Fruit fly (Drosophila melanogaster) whole organism, embryonic: ENCODE data around the gene nrv3.
A peak's percentile ranks its signal among the peaks of the same experiment; 100 is the strongest.

ENCODE experiments used
- BEAF-32 ChIP-seq: fragments of 200-800 bp; sonication (Bioruptor generic); optimal IDR thresholded peaks from 3 replicates; lab custom pipeline; 2017; ENCODE audit warnings: missing biosample characterization, missing genetic modification characterization, mild to moderate bottlenecking, moderate library complexity, missing genetic modification reagents
- C15 ChIP-seq: fragments of 200-800 bp; sonication (Bioruptor generic); IDR thresholded peaks from 3 replicates; pipeline ENCODE4 v1.3.6; 2022; ENCODE audit warnings: missing biosample characterization, missing genetic modification characterization
- CG10462 ChIP-seq: fragments of 200-800 bp; sonication (Bioruptor generic); optimal IDR thresholded peaks from 2 replicates; lab custom pipeline; 2016; ENCODE audit warnings: missing biosample characterization, missing genetic modification characterization
- CG11695 ChIP-seq: fragments of 200-800 bp; sonication (Bioruptor generic); IDR thresholded peaks from 3 replicates; pipeline ENCODE4 v1.3.6; 2022; ENCODE audit warnings: missing biosample characterization, missing genetic modification characterization
- CG13123 ChIP-seq: fragments of 200-800 bp; sonication (Bioruptor generic); optimal IDR thresholded peaks from 2 replicates; lab custom pipeline; 2016; ENCODE audit warnings: missing biosample characterization, missing genetic modification characterization
- CG14710 ChIP-seq: fragments of 200-800 bp; sonication (Bioruptor generic); optimal IDR thresholded peaks from 3 replicates; lab custom pipeline; 2019; ENCODE audit warnings: missing biosample characterization, mild to moderate bottlenecking, missing genetic modification characterization, moderate library complexity
- CG17186 ChIP-seq: fragments of 200-800 bp; sonication (Bioruptor generic); optimal IDR thresholded peaks from 3 replicates; lab custom pipeline; 2017; ENCODE audit warnings: missing biosample characterization, missing genetic modification reagents, missing genetic modification characterization
- CG2199 ChIP-seq: fragments of 200-800 bp; sonication (Bioruptor generic); IDR thresholded peaks from 3 replicates; pipeline ENCODE4 v1.3.6; 2022; ENCODE audit warnings: missing biosample characterization, missing genetic modification characterization
- CG34376 ChIP-seq: fragments of 200-800 bp; sonication (Bioruptor generic); optimal IDR thresholded peaks from 2 replicates; lab custom pipeline; 2018; ENCODE audit warnings: missing biosample characterization, mild to moderate bottlenecking, missing genetic modification characterization
- CG42726 ChIP-seq: fragments of 200-800 bp; sonication (Bioruptor generic); IDR thresholded peaks from 2 replicates; pipeline ENCODE4 v1.3.6; 2022; ENCODE audit warnings: missing biosample characterization, missing genetic modification characterization; ENCODE audit not compliant: partially characterized antibody
- CG4617 ChIP-seq: fragments of 200-800 bp; sonication (Bioruptor generic); optimal IDR thresholded peaks from 3 replicates; lab custom pipeline; 2016; ENCODE audit warnings: missing biosample characterization, missing genetic modification characterization, borderline replicate concordance
- CG6654 ChIP-seq: fragments of 200-800 bp; sonication (Bioruptor generic); optimal IDR thresholded peaks from 2 replicates; lab custom pipeline; 2017; ENCODE audit warnings: missing biosample characterization, mild to moderate bottlenecking, missing genetic modification characterization
- Camta ChIP-seq: fragments of 200-800 bp; sonication (Bioruptor generic); optimal IDR thresholded peaks from 2 replicates; lab custom pipeline; 2016; ENCODE audit warnings: missing biosample characterization, missing genetic modification characterization
- Dad ChIP-seq: fragments of 200-800 bp; sonication (Bioruptor generic); optimal IDR thresholded peaks from 3 replicates; lab custom pipeline; 2016; ENCODE audit warnings: missing biosample characterization, missing genetic modification characterization
- E2f1 ChIP-seq: fragments of 200-800 bp; sonication (Bioruptor generic); IDR thresholded peaks from 2 replicates; pipeline ENCODE4 v1.3.6; 2022; ENCODE audit warnings: missing biosample characterization, missing genetic modification characterization
- HmgD ChIP-seq: fragments of 200-800 bp; sonication (Bioruptor generic); optimal IDR thresholded peaks from 3 replicates; lab custom pipeline; 2016; ENCODE audit warnings: missing biosample characterization, missing genetic modification characterization
- HmgZ ChIP-seq: fragments of 200-800 bp; sonication (Bioruptor generic); optimal IDR thresholded peaks from 2 replicates; lab custom pipeline; 2018; ENCODE audit warnings: missing biosample characterization, mild to moderate bottlenecking, missing genetic modification characterization
- Hr78 ChIP-seq, 2 experiments: fragments of 200-800 bp in 1 of 2; fragments of >200 bp in 1 of 2; sonication (Bioruptor generic) in 1 of 2; optimal IDR thresholded peaks; 2 replicates each; lab custom pipeline; 2017 to 2019; ENCODE audit warnings: missing biosample characterization in 2 of 2, missing genetic modification characterization in 2 of 2, mild to moderate bottlenecking in 1 of 2, moderate library complexity in 1 of 2
- Jarid2 ChIP-seq: fragments of 200-800 bp; sonication (Bioruptor generic); optimal IDR thresholded peaks from 3 replicates; lab custom pipeline; 2017; ENCODE audit warnings: mild to moderate bottlenecking, missing biosample characterization, missing genetic modification reagents, missing genetic modification characterization
- Sox100B ChIP-seq: fragments of 200-800 bp; sonication (Bioruptor generic); optimal IDR thresholded peaks from 3 replicates; lab custom pipeline; 2018; ENCODE audit warnings: missing biosample characterization, mild to moderate bottlenecking, missing genetic modification characterization
- Vsx1 ChIP-seq: fragments of 200-800 bp; sonication (Bioruptor generic); optimal IDR thresholded peaks from 2 replicates; lab custom pipeline; 2017; ENCODE audit warnings: missing biosample characterization, mild to moderate bottlenecking, missing genetic modification characterization, missing genetic modification reagents
- Xbp1 ChIP-seq: fragments of 200-800 bp; sonication (Bioruptor generic); optimal IDR thresholded peaks from 3 replicates; lab custom pipeline; 2016; ENCODE audit warnings: missing biosample characterization, mild to moderate bottlenecking, missing genetic modification characterization
- aop ChIP-seq: fragments of 200-800 bp; sonication (Bioruptor generic); IDR thresholded peaks from 2 replicates; pipeline ENCODE4 v1.3.6; 2022; ENCODE audit warnings: missing biosample characterization, missing genetic modification characterization
- br ChIP-seq: fragments of >200 bp; optimal IDR thresholded peaks from 2 replicates; lab custom pipeline; 2017
- chinmo ChIP-seq: fragments of 200-800 bp; sonication (Bioruptor generic); IDR thresholded peaks from 4 replicates; pipeline ENCODE4 v1.3.6; 2022; ENCODE audit warnings: missing biosample characterization, missing genetic modification characterization; ENCODE audit not compliant: partially characterized antibody
- danr ChIP-seq: fragments of 200-800 bp; sonication (Bioruptor generic); IDR thresholded peaks from 2 replicates; pipeline ENCODE4 v1.3.6; 2022; ENCODE audit warnings: missing biosample characterization, missing genetic modification characterization
- dimm ChIP-seq: fragments of 200-800 bp; sonication (Bioruptor generic); IDR thresholded peaks from 2 replicates; pipeline ENCODE4 v1.3.6; 2022; ENCODE audit warnings: missing biosample characterization, missing genetic modification characterization
- exex ChIP-seq: fragments of 200-800 bp; sonication (Bioruptor generic); optimal IDR thresholded peaks from 4 replicates; lab custom pipeline; 2018; ENCODE audit warnings: missing biosample characterization, mild to moderate bottlenecking, missing genetic modification characterization, moderate library complexity
- gem ChIP-seq: fragments of 200-800 bp; sonication (Bioruptor generic); optimal IDR thresholded peaks from 2 replicates; lab custom pipeline; 2019; ENCODE audit warnings: missing biosample characterization, mild to moderate bottlenecking, missing genetic modification characterization, moderate library complexity
- grn ChIP-seq: fragments of 200-800 bp; sonication (Bioruptor generic); optimal IDR thresholded peaks from 3 replicates; lab custom pipeline; 2017; ENCODE audit warnings: missing biosample characterization, missing genetic modification characterization
- hkb ChIP-seq, 2 experiments: fragments of 200-800 bp in 1 of 2; fragments of >200 bp in 1 of 2; sonication (Bioruptor generic) in 1 of 2; IDR thresholded peaks in 1 of 2; optimal IDR thresholded peaks in 1 of 2; 2 replicates each; pipeline versions ENCODE4 v1.3.6 to Lab custom; 2017 to 2022; ENCODE audit warnings: missing biosample characterization in 1 of 2, missing genetic modification characterization in 1 of 2
- jigr1 ChIP-seq: fragments of 200-800 bp; sonication (Bioruptor generic); IDR thresholded peaks from 3 replicates; pipeline ENCODE4 v1.3.6; 2022; ENCODE audit warnings: missing biosample characterization, missing genetic modification characterization
- kni ChIP-seq: fragments of 200-800 bp; sonication (Bioruptor generic); optimal IDR thresholded peaks from 3 replicates; lab custom pipeline; 2017; ENCODE audit warnings: mild to moderate bottlenecking, missing biosample characterization, missing genetic modification reagents, missing genetic modification characterization
- knrl ChIP-seq: fragments of 200-800 bp; sonication (Bioruptor generic); IDR thresholded peaks from 3 replicates; pipeline ENCODE4 v1.3.6; 2022; ENCODE audit warnings: missing biosample characterization, missing genetic modification characterization; ENCODE audit not compliant: partially characterized antibody
- prd ChIP-seq, 3 experiments: fragments of >200 bp in 2 of 3; fragments of 200-800 bp in 1 of 3; sonication (Bioruptor generic) in 1 of 3; optimal IDR thresholded peaks in 2 of 3; IDR thresholded peaks in 1 of 3; 2 replicates in 2 of 3; 3 replicates in 1 of 3; pipeline versions ENCODE4 v1.3.6 to Lab custom; 2017 to 2022; ENCODE audit warnings: missing biosample characterization in 1 of 3, missing genetic modification characterization in 1 of 3
- pros ChIP-seq: fragments of 200-800 bp; sonication (Bioruptor generic); optimal IDR thresholded peaks from 3 replicates; lab custom pipeline; 2019; ENCODE audit warnings: missing biosample characterization, mild to moderate bottlenecking, missing genetic modification characterization, moderate library complexity
- sc ChIP-seq, 3 experiments: fragments of >200 bp in 2 of 3; fragments of 200-800 bp in 1 of 3; sonication (Bioruptor generic) in 1 of 3; optimal IDR thresholded peaks; 2 replicates in 2 of 3; 3 replicates in 1 of 3; lab custom pipeline; 2017; ENCODE audit warnings: mild to moderate bottlenecking in 1 of 3, missing biosample characterization in 1 of 3, missing genetic modification characterization in 1 of 3, missing genetic modification reagents in 1 of 3
- sens ChIP-seq: fragments of 200-800 bp; sonication (Bioruptor generic); peaks from one replicate; lab custom pipeline; 2016; ENCODE audit warnings: missing biosample characterization, missing genetic modification characterization
- shn ChIP-seq: fragments of 200-800 bp; sonication (Bioruptor generic); optimal IDR thresholded peaks from 3 replicates; lab custom pipeline; 2016; ENCODE audit warnings: missing biosample characterization, missing genetic modification characterization
- sqz ChIP-seq: fragments of 200-800 bp; sonication (Bioruptor generic); optimal IDR thresholded peaks from 3 replicates; lab custom pipeline; 2018; ENCODE audit warnings: missing biosample characterization, mild to moderate bottlenecking, missing genetic modification characterization
- sug ChIP-seq: fragments of 200-800 bp; optimal IDR thresholded peaks from 2 replicates; lab custom pipeline; 2019; ENCODE audit warnings: missing biosample characterization, mild to moderate bottlenecking, missing genetic modification characterization, moderate library complexity

nrv3 gene

dm6 chr2L:21344203-21344753, 35.5 kb upstream of the nrv3 start, which contains the start of gene Tsp39D (continued):
- TF ChIP-seq CG42726 (GFP tag; lab: Robert Waterston, UW) (peak; percentile 95), knrl (GFP tag; lab: Robert Waterston, UW) (peak; percentile 96), Xbp1 (GFP tag; lab: Kevin White, UChicago) (peak; percentile 8), Dad (GFP tag; lab: Kevin White, UChicago) (peak; percentile 23), BEAF-32 (GFP tag; lab: Kevin White, UChicago) (peak; percentile 93), Camta (GFP tag; lab: Kevin White, UChicago) (no peak)
- TF ChIP-seq, all 482 proteins: peak for 106

- TF ChIP-seq CG6654 (no peak), aop (GFP tag; lab: Robert Waterston, UW) (no peak), CG14710 (tag; lab: Kevin White, UChicago) (no peak), C15 (GFP tag; lab: Robert Waterston, UW) (no peak), CG11695 (GFP tag; lab: Robert Waterston, UW) (no peak), HmgD (GFP tag; lab: Kevin White, UChicago) (no peak), Sox100B (GFP tag; lab: Kevin White, UChicago) (no peak)
Observed at dm6 chr2L:21360916-21361315, 18.9 kb upstream of the nrv3 start, which contains the start of gene dtr. Gene dtr, plus strand, starts transcription at chr2L:21361216.

- TF ChIP-seq grn (peak; percentile 20), gem (tag; lab: Kevin White, UChicago) (peak; percentile 97), Hr78 (GFP tag; optimal IDR thresholded peaks at IDR 0.05; lab: Kevin White, UChicago) (peak in 1 of 2 experiments; percentile 94), sens (GFP tag; lab: Kevin White, UChicago) (peak; percentile 16), CG10462 (GFP tag; lab: Kevin White, UChicago) (no peak), sc (optimal IDR thresholded peaks at IDR 0.05; lab: Kevin White, UChicago) (no peak), sc (GFP tag; optimal IDR thresholded peaks at IDR 0.05; lab: Kevin White, UChicago) (no peak), CG17186 (GFP tag; lab: Kevin White, UChicago) (no peak), br (lab: Kevin White, UChicago) (no peak), prd (optimal IDR thresholded peaks at IDR 0.05; lab: Kevin White, UChicago) (no peak), prd (GFP tag; IDR thresholded peaks at IDR 0.05; lab: Robert Waterston, UW) (no peak), danr (GFP tag; lab: Robert Waterston, UW) (no peak), HmgZ (tag; lab: Kevin White, UChicago) (peak; percentile 0), chinmo (GFP tag; lab: Robert Waterston, UW) (0 out of 4 replicates have a peak, but pooled peaks have one; percentile 58), hkb (optimal IDR thresholded peaks at IDR 0.05; lab: Kevin White, UChicago) (no peak), hkb (GFP tag; IDR thresholded peaks at IDR 0.05; lab: Robert Waterston, UW) (no peak), pros (peak; percentile 0), CG4617 (GFP tag; lab: Kevin White, UChicago) (no peak), Jarid2 (no peak), CG34376 (GFP tag; lab: Kevin White, UChicago) (peak; percentile 70), CG13123 (no peak), shn (GFP tag; lab: Kevin White, UChicago) (no peak), exex (tag; lab: Kevin White, UChicago) (peak; percentile 93), sqz (peak; percentile 31), dimm (GFP tag; lab: Robert Waterston, UW) (no peak), E2f1 (GFP tag; lab: Robert Waterston, UW) (no peak), sug (tag; lab: Kevin White, UChicago) (peak; percentile 89), jigr1 (no peak), Vsx1 (GFP tag; lab: Kevin White, UChicago) (peak; percentile 27), kni (peak; percentile 46), CG2199 (GFP tag; lab: Robert Waterston, UW) (no peak)
Observed at dm6 chr2L:21367296-21367695, 12.5 kb upstream of the nrv3 start.
